Fruit fly (Drosophila melanogaster) whole organism, wandering third instar larva: Measurements from ENCODE around the gene CG15820.

ENCODE experiments used
- Abd-B ChIP-seq: fragments of >200 bp; optimal IDR thresholded peaks from 2 replicates; lab custom pipeline; 2017; ENCODE audit warnings: missing biosample characterization, missing genetic modification characterization
- CG32264 ChIP-seq: fragments of 200-800 bp; sonication (Bioruptor generic); optimal IDR thresholded peaks from 2 replicates; lab custom pipeline; 2016; ENCODE audit warnings: missing biosample characterization, missing genetic modification characterization
- CrebA ChIP-seq: fragments of 200-800 bp; sonication (Bioruptor generic); optimal IDR thresholded peaks from 2 replicates; lab custom pipeline; 2016; ENCODE audit warnings: missing biosample characterization, mild to moderate bottlenecking, missing genetic modification characterization, borderline replicate concordance
- Dfd ChIP-seq: fragments of >200 bp; optimal IDR thresholded peaks from 2 replicates; lab custom pipeline; 2017; ENCODE audit warnings: missing biosample characterization, missing genetic modification characterization
- Dif ChIP-seq: fragments of 200-275, 200-300 bp; sonication (Bioruptor generic); optimal IDR thresholded peaks from 2 replicates; lab custom pipeline; 2018; ENCODE audit warnings: missing biosample characterization, missing genetic modification characterization; ENCODE audit not compliant: partially characterized antibody
- HLH106 ChIP-seq: fragments of 200-800 bp; optimal IDR thresholded peaks from 3 replicates; lab custom pipeline; 2019; ENCODE audit warnings: missing biosample characterization, mild to moderate bottlenecking, missing genetic modification characterization, moderate library complexity
- Hnf4 ChIP-seq: fragments of 200-800 bp; sonication (Bioruptor generic); optimal IDR thresholded peaks from 2 replicates; lab custom pipeline; 2016; ENCODE audit warnings: missing biosample characterization, mild to moderate bottlenecking, missing genetic modification characterization
- Hr78 ChIP-seq: fragments of >200 bp; optimal IDR thresholded peaks from 2 replicates; lab custom pipeline; 2017; ENCODE audit warnings: missing biosample characterization, missing genetic modification characterization
- Hr83 ChIP-seq: fragments of 200-300 bp; sonication (Bioruptor generic); optimal IDR thresholded peaks from 2 replicates; lab custom pipeline; 2016; ENCODE audit warnings: missing biosample characterization, mild to moderate bottlenecking, missing genetic modification characterization, moderate library complexity; ENCODE audit not compliant: poor library complexity, severe bottlenecking
- Mio ChIP-seq: sonication (Bioruptor generic); optimal IDR thresholded peaks from 2 replicates; lab custom pipeline; 2016; ENCODE audit warnings: missing biosample characterization, missing genetic modification characterization
- Myc ChIP-seq: fragments of >200 bp; optimal IDR thresholded peaks from 2 replicates; lab custom pipeline; 2017
- N ChIP-seq: fragments of >200 bp; optimal IDR thresholded peaks from 2 replicates; lab custom pipeline; 2018; ENCODE audit warnings: missing biosample characterization, missing external identifiers, missing genetic modification characterization
- Rel ChIP-seq, 2 experiments: fragments of 200-800 bp; sonication (Bioruptor generic) in 1 of 2; optimal IDR thresholded peaks; 2 replicates in 1 of 2; 3 replicates in 1 of 2; lab custom pipeline; 2016 to 2019; ENCODE audit warnings: mild to moderate bottlenecking in 2 of 2, missing biosample characterization in 2 of 2, missing genetic modification characterization in 2 of 2, moderate library complexity in 1 of 2
- Sp1 ChIP-seq: fragments of 200-800 bp; sonication (Bioruptor generic); optimal IDR thresholded peaks from 3 replicates; lab custom pipeline; 2019; ENCODE audit warnings: missing biosample characterization, mild to moderate bottlenecking, missing genetic modification characterization, moderate library complexity
- Vsx2 ChIP-seq: fragments of 200-300, 225-300 bp; sonication (Bioruptor generic); optimal IDR thresholded peaks from 2 replicates; lab custom pipeline; 2018; ENCODE audit warnings: missing biosample characterization, missing genetic modification characterization; ENCODE audit not compliant: partially characterized antibody
- br ChIP-seq: fragments of 200-800 bp; sonication (Bioruptor generic); optimal IDR thresholded peaks from 2 replicates; lab custom pipeline; 2016; ENCODE audit warnings: missing biosample characterization, missing genetic modification characterization
- brk ChIP-seq: fragments of 200-800 bp; sonication (Bioruptor generic); optimal IDR thresholded peaks from 2 replicates; lab custom pipeline; 2016; ENCODE audit warnings: missing biosample characterization, mild to moderate bottlenecking, missing genetic modification characterization
- dl ChIP-seq, 2 experiments: fragments of 175-275, 200-275 bp in 1 of 2; fragments of 200-275 bp in 1 of 2; sonication (Bioruptor generic); optimal IDR thresholded peaks; lab custom pipeline; 2018; ENCODE audit warnings: mild to moderate bottlenecking in 2 of 2, missing biosample characterization in 2 of 2, missing genetic modification characterization in 2 of 2, moderate library complexity in 2 of 2; ENCODE audit not compliant: partially characterized antibody in 2 of 2, insufficient read depth in 1 of 2
- dmrt93B ChIP-seq: fragments of 200-800 bp; sonication (Bioruptor generic); optimal IDR thresholded peaks from 2 replicates; lab custom pipeline; 2018; ENCODE audit warnings: missing biosample characterization, mild to moderate bottlenecking, missing genetic modification characterization
- dsf ChIP-seq: sonication (Bioruptor generic); optimal IDR thresholded peaks from 2 replicates; lab custom pipeline; 2016; ENCODE audit warnings: missing biosample characterization, missing genetic modification characterization, borderline replicate concordance
- ey ChIP-seq: fragments of 200-800 bp; sonication (Bioruptor generic); optimal IDR thresholded peaks from 2 replicates; lab custom pipeline; 2016; ENCODE audit warnings: missing biosample characterization, missing genetic modification characterization
- fru ChIP-seq: fragments of 200-800 bp; sonication (Bioruptor generic); optimal IDR thresholded peaks from 3 replicates; lab custom pipeline; 2016; ENCODE audit warnings: missing biosample characterization, mild to moderate bottlenecking, missing genetic modification characterization
- h ChIP-seq: fragments of 200-800 bp; sonication (Bioruptor generic); optimal IDR thresholded peaks from 3 replicates; lab custom pipeline; 2016; ENCODE audit warnings: missing biosample characterization, mild to moderate bottlenecking, missing genetic modification characterization
- jim ChIP-seq: fragments of 175-275, 200-325 bp; sonication (Bioruptor generic); optimal IDR thresholded peaks from 2 replicates; lab custom pipeline; 2016; ENCODE audit warnings: missing biosample characterization, mild to moderate bottlenecking, missing genetic modification characterization
- pan ChIP-seq: fragments of >200 bp; optimal IDR thresholded peaks from 2 replicates; lab custom pipeline; 2017
- psq ChIP-seq: fragments of 200-800 bp; sonication (Bioruptor generic); optimal IDR thresholded peaks from 3 replicates; lab custom pipeline; 2017; ENCODE audit warnings: missing biosample characterization, mild to moderate bottlenecking, missing genetic modification characterization, moderate library complexity
- rgr ChIP-seq: fragments of 200-800 bp; sonication (Bioruptor generic); optimal IDR thresholded peaks from 3 replicates; lab custom pipeline; 2016; ENCODE audit warnings: missing biosample characterization, mild to moderate bottlenecking, missing genetic modification characterization
- sv ChIP-seq: fragments of 200-800 bp; sonication (Bioruptor generic); optimal IDR thresholded peaks from 3 replicates; lab custom pipeline; 2016; ENCODE audit warnings: missing biosample characterization, missing genetic modification characterization
- tai ChIP-seq: sonication (Bioruptor generic); optimal IDR thresholded peaks from 2 replicates; lab custom pipeline; 2016; ENCODE audit warnings: missing biosample characterization, missing genetic modification characterization

CG15820 gene

dm6 chr3L:2191512-2191911, 17.4 kb upstream of the CG15820 start:
- TF ChIP-seq tai (GFP tag; lab: Kevin White, UChicago), result no peak
- TF ChIP-seq CG32264 (GFP tag; lab: Kevin White, UChicago), result no peak
- TF ChIP-seq pan (lab: Kevin White, UChicago), result no peak
- no peak for TF ChIP-seq Rel (GFP tag; optimal IDR thresholded peaks at IDR 0.05; lab: Kevin White, UChicago)
- TF ChIP-seq Rel (tag; optimal IDR thresholded peaks at IDR 0.05; lab: Kevin White, UChicago), result no peak
- no peak for TF ChIP-seq dmrt93B (GFP tag; lab: Kevin White, UChicago)
- TF ChIP-seq HLH106 (tag; lab: Kevin White, UChicago), result no peak
- no peak for TF ChIP-seq Hr83
- TF ChIP-seq N (GFP tag; lab: Kevin White, UChicago), result no peak
- TF ChIP-seq Dfd, result no peak
- no peak for TF ChIP-seq CrebA
- TF ChIP-seq dl (GFP tag; optimal IDR thresholded peaks at IDR 0.05; lab: Kevin White, UChicago; ENCODE audit: insufficient read depth in 1 of 2, partially characterized antibody in 2 of 2), result no peak
- no peak for TF ChIP-seq Hr78
- no peak for TF ChIP-seq jim (GFP tag; lab: Kevin White, UChicago)
- no peak for TF ChIP-seq ey
- TF ChIP-seq Abd-B (GFP tag; lab: Kevin White, UChicago), result no peak
- TF ChIP-seq br (GFP tag; lab: Kevin White, UChicago), result no peak

- TF ChIP-seq N (GFP tag; lab: Kevin White, UChicago) (no peak), rgr (GFP tag; lab: Kevin White, UChicago) (no peak), sv (GFP tag; lab: Kevin White, UChicago) (no peak), Mio (GFP tag; lab: Kevin White, UChicago) (no peak), Myc (no peak), dsf (GFP tag; lab: Kevin White, UChicago) (no peak)
- TF ChIP-seq, all 38 proteins: peak for 0
These were observed 11.5 kb upstream of the CG15820 start, which contains the start of gene CG13810 for dm6 chr3L:2185630-2186029. Gene CG13810 (plus strand): TSS chr3L:2185930.

dm6 chr3L:2170885-2171526, 3.1 kb downstream of the CG15820 start, which contains the start of gene CG5704:
Gene CG5704 (minus strand): TSS chr3L:2170971.
- TF ChIP-seq Dfd (no peak), brk (GFP tag; lab: Kevin White, UChicago) (peak; percentile 47)
- TF ChIP-seq, all 38 proteins: peak for 1

DNA sequence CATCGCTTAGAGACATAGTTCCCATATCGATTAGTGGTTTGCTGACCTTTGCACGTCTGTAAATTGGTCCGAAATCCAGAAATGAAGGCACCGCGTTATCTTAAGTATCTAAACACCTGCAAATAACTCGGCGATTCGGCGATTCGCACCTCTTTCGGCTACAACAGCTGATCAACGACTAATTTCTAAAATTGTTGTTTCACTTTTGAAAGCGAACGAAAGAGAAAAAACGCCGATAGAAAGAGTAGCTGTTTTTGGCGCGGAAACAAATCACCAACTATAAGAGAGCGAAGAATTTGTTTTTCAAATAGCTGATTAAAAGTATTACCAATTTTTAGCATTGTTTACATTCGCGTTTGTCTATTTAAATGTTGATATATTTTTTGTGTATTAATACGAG, 5.2 kb downstream of the CG15820 start, which contains the start of gene CG15879:
CG15879 (minus strand) TSS at position 155 of the 400 bp plus-strand sequence.
- TF ChIP-seq psq (GFP tag; lab: Kevin White, UChicago) (no peak), HLH106 (tag; lab: Kevin White, UChicago) (no peak), Sp1 (no peak), fru (GFP tag; lab: Kevin White, UChicago) (no peak), rgr (GFP tag; lab: Kevin White, UChicago) (no peak), br (GFP tag; lab: Kevin White, UChicago) (no peak)

DNA sequence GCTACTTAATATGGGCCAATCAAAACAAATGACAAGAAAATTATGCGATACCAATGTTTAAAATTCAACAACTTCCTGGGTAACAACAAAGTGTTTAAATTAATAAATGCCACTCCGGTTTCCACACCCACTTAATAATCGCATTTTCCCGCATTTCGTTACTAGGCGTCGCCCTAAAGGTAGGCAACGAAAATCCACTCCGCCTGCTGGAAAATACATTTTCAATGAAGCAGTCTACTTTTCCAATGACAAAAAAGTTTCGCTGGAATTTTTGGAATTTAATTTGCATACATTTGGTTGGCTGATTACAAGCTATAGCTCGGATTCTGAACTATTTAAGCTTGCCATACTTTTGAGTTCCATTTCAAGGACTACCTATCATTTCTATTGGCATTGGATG, 7.4 kb downstream of the CG15820 start:
- TF ChIP-seq HLH106 (tag; lab: Kevin White, UChicago), result no peak
- peak; percentile 41 for TF ChIP-seq Myc
- no peak for TF ChIP-seq Hr83
- peak; percentile 55 for TF ChIP-seq Vsx2 (GFP tag; lab: Kevin White, UChicago)
- TF ChIP-seq N (GFP tag; lab: Kevin White, UChicago), result peak; percentile 49
- peak; percentile 44 for TF ChIP-seq Dif (GFP tag; lab: Kevin White, UChicago)
- TF ChIP-seq, all 38 proteins: peak for 4

DNA sequence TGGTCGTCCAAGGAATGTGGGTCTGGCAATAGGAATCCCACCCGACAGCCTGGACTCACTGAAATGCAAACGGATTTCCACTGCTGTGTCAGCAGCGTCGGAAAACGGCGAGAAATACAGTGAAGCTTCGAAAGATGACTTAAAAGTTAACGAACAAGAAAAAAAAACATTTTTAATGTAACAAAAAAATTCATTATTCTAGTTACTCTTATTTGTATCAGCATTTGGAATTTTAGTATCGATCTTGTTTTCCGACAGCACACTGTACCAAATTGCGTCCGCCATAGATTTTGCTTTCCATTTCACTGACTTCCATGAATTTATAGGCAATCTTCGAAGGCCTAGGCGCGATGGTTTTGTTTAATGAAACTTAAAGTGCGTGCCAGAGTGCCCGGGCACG, 9.3 kb downstream of the CG15820 start:
- TF ChIP-seq CG32264 (GFP tag; lab: Kevin White, UChicago) (no peak), Rel (GFP tag; optimal IDR thresholded peaks at IDR 0.05; lab: Kevin White, UChicago) (no peak), Rel (tag; optimal IDR thresholded peaks at IDR 0.05; lab: Kevin White, UChicago) (no peak), sv (GFP tag; lab: Kevin White, UChicago) (no peak), h (GFP tag; lab: Kevin White, UChicago) (no peak), fru (GFP tag; lab: Kevin White, UChicago) (no peak), pan (lab: Kevin White, UChicago) (no peak), tai (GFP tag; lab: Kevin White, UChicago) (no peak), Hnf4 (no peak)
